Fruit fly (Drosophila melanogaster) whole organism, embryonic: Measurements from ENCODE around the gene CG10570.

Experiments used
- Bteb2 ChIP-seq: fragments of 200-800 bp; sonication (Bioruptor generic); optimal IDR thresholded peaks from 2 replicates; lab custom pipeline; 2016; ENCODE audit warnings: missing biosample characterization, missing genetic modification characterization
- CG10959 ChIP-seq: fragments of 200-800 bp; sonication (Bioruptor generic); IDR thresholded peaks from 2 replicates; pipeline ENCODE4 v1.3.6; 2022; ENCODE audit warnings: missing biosample characterization, missing genetic modification characterization
- CG13287 ChIP-seq: fragments of 200-800 bp; sonication (Bioruptor generic); IDR thresholded peaks from 2 replicates; pipeline ENCODE4 v1.3.6; 2022; ENCODE audit warnings: missing biosample characterization, missing genetic modification characterization; ENCODE audit not compliant: partially characterized antibody
- CG1529 ChIP-seq: fragments of 200-800 bp; sonication (Bioruptor generic); optimal IDR thresholded peaks from 3 replicates; lab custom pipeline; 2018; ENCODE audit warnings: missing biosample characterization, missing genetic modification characterization
- CG15601 ChIP-seq: fragments of 200-800 bp; sonication (Bioruptor generic); optimal IDR thresholded peaks from 3 replicates; lab custom pipeline; 2019; ENCODE audit warnings: missing biosample characterization, mild to moderate bottlenecking, missing genetic modification characterization, moderate library complexity
- CG16779 ChIP-seq: fragments of 200-800 bp; sonication (Bioruptor generic); IDR thresholded peaks from 2 replicates; pipeline ENCODE4 v1.3.6; 2022; ENCODE audit warnings: missing biosample characterization, missing genetic modification characterization
- CG16815 ChIP-seq: fragments of 200-800 bp; sonication (Bioruptor generic); optimal IDR thresholded peaks from 3 replicates; lab custom pipeline; 2017; ENCODE audit warnings: missing biosample characterization, mild to moderate bottlenecking, missing genetic modification characterization
- CG16863 ChIP-seq: fragments of 200-800 bp; sonication (Bioruptor generic); optimal IDR thresholded peaks from 3 replicates; lab custom pipeline; 2016; ENCODE audit warnings: missing biosample characterization, missing genetic modification characterization
- CG17385 ChIP-seq: fragments of 200-800 bp; sonication (Bioruptor generic); optimal IDR thresholded peaks from 3 replicates; lab custom pipeline; 2018; ENCODE audit warnings: missing biosample characterization, mild to moderate bottlenecking, missing genetic modification characterization
- CG30403 ChIP-seq: fragments of 200-800 bp; sonication (Bioruptor generic); optimal IDR thresholded peaks from 3 replicates; lab custom pipeline; 2016; ENCODE audit warnings: missing biosample characterization, missing genetic modification characterization
- CG3163 ChIP-seq: fragments of 200-800 bp; sonication (Bioruptor generic); optimal IDR thresholded peaks from 3 replicates; lab custom pipeline; 2016; ENCODE audit warnings: missing biosample characterization, missing genetic modification characterization
- CG3281 ChIP-seq: fragments of 200-800 bp; sonication (Bioruptor generic); optimal IDR thresholded peaks from 3 replicates; lab custom pipeline; 2017; ENCODE audit warnings: missing biosample characterization, mild to moderate bottlenecking, missing genetic modification characterization
- CG4282 ChIP-seq: fragments of 200-800 bp; sonication (Bioruptor generic); optimal IDR thresholded peaks from 2 replicates; lab custom pipeline; 2016; ENCODE audit warnings: missing biosample characterization, missing genetic modification characterization
- CG4854 ChIP-seq: fragments of 200-800 bp; sonication (Bioruptor generic); optimal IDR thresholded peaks from 2 replicates; lab custom pipeline; 2016; ENCODE audit warnings: missing biosample characterization, missing genetic modification characterization, inconsistent platforms
- CG9215 ChIP-seq: fragments of 200-800 bp; sonication (Bioruptor generic); IDR thresholded peaks from 2 replicates; pipeline ENCODE4 v1.3.6; 2022; ENCODE audit warnings: missing biosample characterization, missing genetic modification characterization
- CG9609 ChIP-seq: fragments of 200-800 bp; sonication (Bioruptor generic); optimal IDR thresholded peaks from 3 replicates; lab custom pipeline; 2016; ENCODE audit warnings: missing biosample characterization, missing genetic modification characterization
- CG9817 ChIP-seq: fragments of 200-800 bp; sonication (Bioruptor generic); optimal IDR thresholded peaks from 2 replicates; lab custom pipeline; 2018; ENCODE audit warnings: missing biosample characterization, mild to moderate bottlenecking, missing genetic modification characterization, moderate library complexity
- CTCF ChIP-seq: fragments of 200-800 bp; sonication (Bioruptor generic); optimal IDR thresholded peaks from 2 replicates; lab custom pipeline; 2017; ENCODE audit warnings: missing biosample characterization, mild to moderate bottlenecking, missing genetic modification characterization, moderate library complexity
- CoRest ChIP-seq: fragments of 200-800 bp; sonication (Bioruptor generic); optimal IDR thresholded peaks from 3 replicates; lab custom pipeline; 2018; ENCODE audit warnings: missing biosample characterization, mild to moderate bottlenecking, missing genetic modification characterization, moderate library complexity
- Dfd ChIP-seq, 2 experiments: fragments of >200 bp; optimal IDR thresholded peaks; 2 replicates each; lab custom pipeline; 2017; ENCODE audit warnings: missing biosample characterization in 2 of 2, missing genetic modification characterization in 2 of 2
- Eip74EF ChIP-seq, 2 experiments: fragments of 200-800 bp in 1 of 2; fragments of >200 bp in 1 of 2; sonication (Bioruptor generic) in 1 of 2; optimal IDR thresholded peaks; 2 replicates each; lab custom pipeline; 2017 to 2019; ENCODE audit warnings: missing biosample characterization in 2 of 2, missing genetic modification characterization in 2 of 2, mild to moderate bottlenecking in 1 of 2, moderate library complexity in 1 of 2
- HLH4C ChIP-seq: fragments of 200-800 bp; sonication (Bioruptor generic); IDR thresholded peaks from 3 replicates; pipeline ENCODE4 v1.3.6; 2022; ENCODE audit warnings: missing biosample characterization, missing genetic modification characterization; ENCODE audit not compliant: partially characterized antibody
- Hmr ChIP-seq: fragments of 200-800 bp; sonication (Bioruptor generic); optimal IDR thresholded peaks from 3 replicates; lab custom pipeline; 2017; ENCODE audit warnings: mild to moderate bottlenecking, missing biosample characterization, missing genetic modification reagents, missing genetic modification characterization
- Lpt ChIP-seq: fragments of >200 bp; optimal IDR thresholded peaks from 2 replicates; lab custom pipeline; 2018; ENCODE audit warnings: missing biosample characterization, missing genetic modification characterization
- Mrtf ChIP-seq: fragments of 200-800 bp; sonication (Bioruptor generic); IDR thresholded peaks from 3 replicates; pipeline ENCODE4 v1.3.6; 2022; ENCODE audit warnings: missing biosample characterization, missing genetic modification characterization
- Opbp ChIP-seq: fragments of 200-800 bp; sonication (Bioruptor generic); IDR thresholded peaks from 3 replicates; pipeline ENCODE4 v1.3.6; 2022; ENCODE audit warnings: missing biosample characterization, missing genetic modification characterization; ENCODE audit not compliant: partially characterized antibody
- Ravus ChIP-seq: fragments of 200-800 bp; sonication (Bioruptor generic); IDR thresholded peaks from 2 replicates; pipeline ENCODE4 v1.3.6; 2022; ENCODE audit warnings: missing biosample characterization, missing genetic modification characterization
- Six4 ChIP-seq: fragments of 200-800 bp; sonication (Bioruptor generic); optimal IDR thresholded peaks from 2 replicates; lab custom pipeline; 2016; ENCODE audit warnings: missing biosample characterization, missing genetic modification characterization
- Spps ChIP-seq: fragments of 200-800 bp; sonication (Bioruptor generic); optimal IDR thresholded peaks from 2 replicates; lab custom pipeline; 2018; ENCODE audit warnings: missing biosample characterization, mild to moderate bottlenecking, missing genetic modification characterization
- ac ChIP-seq: fragments of 200-800 bp; sonication (Bioruptor generic); optimal IDR thresholded peaks from 3 replicates; lab custom pipeline; 2017; ENCODE audit warnings: missing biosample characterization, mild to moderate bottlenecking, missing genetic modification characterization
- ara ChIP-seq: fragments of 200-800 bp; sonication (Bioruptor generic); IDR thresholded peaks from 2 replicates; pipeline ENCODE4 v1.3.6; 2022; ENCODE audit warnings: missing biosample characterization, missing genetic modification characterization
- bab2 ChIP-seq: fragments of 200-800 bp; sonication (Bioruptor generic); optimal IDR thresholded peaks from 2 replicates; lab custom pipeline; 2016; ENCODE audit warnings: missing biosample characterization, missing genetic modification characterization
- bowl ChIP-seq: fragments of 200-800 bp; sonication (Bioruptor generic); IDR thresholded peaks from 2 replicates; pipeline ENCODE4 v1.3.6; 2022; ENCODE audit warnings: missing biosample characterization, missing genetic modification characterization
- btn ChIP-seq: fragments of 200-800 bp; sonication (Bioruptor generic); optimal IDR thresholded peaks from 2 replicates; lab custom pipeline; 2016; ENCODE audit warnings: missing biosample characterization, missing genetic modification characterization
- chif ChIP-seq, 2 experiments: fragments of 200-800 bp; sonication (Bioruptor generic); optimal IDR thresholded peaks; 3 replicates each; lab custom pipeline; 2016; ENCODE audit warnings: missing biosample characterization in 2 of 2, missing genetic modification characterization in 2 of 2
- chm ChIP-seq: fragments of 200-800 bp; sonication (Bioruptor generic); IDR thresholded peaks from 2 replicates; pipeline ENCODE4 v1.3.6; 2022; ENCODE audit warnings: missing biosample characterization, missing genetic modification characterization
- ci ChIP-seq: fragments of 200-800 bp; sonication (Bioruptor generic); IDR thresholded peaks from 3 replicates; pipeline ENCODE4 v1.3.6; 2022; ENCODE audit warnings: missing biosample characterization, missing genetic modification characterization
- ems ChIP-seq: fragments of 200-800 bp; sonication (Bioruptor generic); optimal IDR thresholded peaks from 3 replicates; lab custom pipeline; 2016; ENCODE audit warnings: missing biosample characterization, missing genetic modification characterization
- eve ChIP-seq, 2 experiments: fragments of >200 bp; optimal IDR thresholded peaks; 2 replicates each; lab custom pipeline; 2017; ENCODE audit warnings: missing biosample characterization in 2 of 2, missing genetic modification characterization in 2 of 2
- fd64A ChIP-seq: fragments of 200-800 bp; sonication (Bioruptor generic); optimal IDR thresholded peaks from 3 replicates; lab custom pipeline; 2018; ENCODE audit warnings: missing biosample characterization, mild to moderate bottlenecking, missing genetic modification characterization
- gcm ChIP-seq: fragments of 200-800 bp; sonication (Bioruptor generic); optimal IDR thresholded peaks from 2 replicates; lab custom pipeline; 2019; ENCODE audit warnings: missing biosample characterization, mild to moderate bottlenecking, missing genetic modification characterization, moderate library complexity
- gfzf ChIP-seq: fragments of 200-800 bp; sonication (Bioruptor generic); optimal IDR thresholded peaks from 2 replicates; lab custom pipeline; 2016; ENCODE audit warnings: missing biosample characterization, mild to moderate bottlenecking, missing genetic modification characterization, moderate library complexity
- ind ChIP-seq: fragments of 200-800 bp; sonication (Bioruptor generic); optimal IDR thresholded peaks from 3 replicates; lab custom pipeline; 2016; ENCODE audit warnings: missing biosample characterization, missing genetic modification characterization
- lab ChIP-seq: fragments of 200-800 bp; sonication (Bioruptor generic); optimal IDR thresholded peaks from 3 replicates; lab custom pipeline; 2017; ENCODE audit warnings: missing biosample characterization, missing genetic modification characterization, mild to moderate bottlenecking, moderate library complexity, missing genetic modification reagents
- nom ChIP-seq: fragments of 200-800 bp; sonication (Bioruptor generic); optimal IDR thresholded peaks from 2 replicates; lab custom pipeline; 2017; ENCODE audit warnings: missing biosample characterization, missing genetic modification characterization, mild to moderate bottlenecking, moderate library complexity, missing genetic modification reagents
- org-1 ChIP-seq: fragments of 200-800 bp; sonication (Bioruptor generic); optimal IDR thresholded peaks from 2 replicates; lab custom pipeline; 2017; ENCODE audit warnings: missing biosample characterization, missing genetic modification characterization
- otp ChIP-seq: fragments of 200-800 bp; sonication (Bioruptor generic); IDR thresholded peaks from 3 replicates; pipeline ENCODE4, ENCODE4 v1.3.6; 2022; ENCODE audit warnings: missing biosample characterization, missing genetic modification characterization
- sima ChIP-seq: fragments of 200-800 bp; sonication (Bioruptor generic); optimal IDR thresholded peaks from 2 replicates; lab custom pipeline; 2016; ENCODE audit warnings: missing biosample characterization, missing genetic modification characterization
- sqz ChIP-seq: fragments of 200-800 bp; sonication (Bioruptor generic); optimal IDR thresholded peaks from 3 replicates; lab custom pipeline; 2018; ENCODE audit warnings: missing biosample characterization, mild to moderate bottlenecking, missing genetic modification characterization
- tx ChIP-seq: fragments of 200-800 bp; sonication (Bioruptor generic); optimal IDR thresholded peaks from 2 replicates; lab custom pipeline; 2016; ENCODE audit warnings: missing biosample characterization, missing genetic modification characterization
- zen ChIP-seq: fragments of 200-800 bp; sonication (Bioruptor generic); optimal IDR thresholded peaks from 3 replicates; lab custom pipeline; 2018; ENCODE audit warnings: missing biosample characterization, mild to moderate bottlenecking, missing genetic modification characterization, moderate library complexity

Gene CG10570

dm6 chr2L:18822805-18823204 lies 11.8 kb upstream of the CG10570 start (continued):
- TF ChIP-seq CoRest (tag; lab: Kevin White, UChicago) = peak; percentile 18
- peak; percentile 60 for TF ChIP-seq bab2 (GFP tag; lab: Kevin White, UChicago)
- no peak for TF ChIP-seq org-1
- TF ChIP-seq CG9817 = peak; percentile 9
- no peak for TF ChIP-seq CTCF (GFP tag; lab: Kevin White, UChicago)
- TF ChIP-seq Hmr (GFP tag; lab: Kevin White, UChicago) = no peak
- peak; percentile 78 for TF ChIP-seq CG15601 (tag; lab: Kevin White, UChicago)
- TF ChIP-seq bowl (GFP tag; lab: Robert Waterston, UW) = no peak
- TF ChIP-seq sqz (GFP tag; lab: Kevin White, UChicago) = peak; percentile 49
- TF ChIP-seq Six4 (GFP tag; lab: Kevin White, UChicago) = peak; percentile 4
- peak in 1 of 2 experiments; percentile 27 for TF ChIP-seq Eip74EF (GFP tag; optimal IDR thresholded peaks at IDR 0.05; lab: Kevin White, UChicago)
- no peak for TF ChIP-seq gfzf
- TF ChIP-seq CG16779 = no peak
- no peak for TF ChIP-seq sima (GFP tag; lab: Kevin White, UChicago)
- no peak for TF ChIP-seq CG9609 (GFP tag; lab: Kevin White, UChicago)
- peak; percentile 41; the same call in 1 of the 2 replicates for TF ChIP-seq CG10959
- no peak for TF ChIP-seq Dfd (GFP tag; optimal IDR thresholded peaks at IDR 0.05; lab: Kevin White, UChicago)
- no peak for TF ChIP-seq Bteb2 (GFP tag; lab: Kevin White, UChicago)
- TF ChIP-seq CG9215 (GFP tag; lab: Robert Waterston, UW) = no peak
- peak; percentile 67; the same call in 1 of the 3 replicates for TF ChIP-seq ci (GFP tag; lab: Robert Waterston, UW)
- TF ChIP-seq eve (GFP tag; optimal IDR thresholded peaks at IDR 0.05; lab: Kevin White, UChicago) = no peak
- TF ChIP-seq CG30403 (GFP tag; lab: Kevin White, UChicago) = no peak
- peak; percentile 66 for TF ChIP-seq CG1529 (GFP tag; lab: Kevin White, UChicago)
- no peak for TF ChIP-seq HLH4C (GFP tag; lab: Robert Waterston, UW)
- no peak for TF ChIP-seq ems (GFP tag; lab: Kevin White, UChicago)
- peak; percentile 72 for TF ChIP-seq lab (GFP tag; lab: Kevin White, UChicago)
- no peak for TF ChIP-seq CG3163 (GFP tag; lab: Kevin White, UChicago)
- TF ChIP-seq fd64A (GFP tag; lab: Kevin White, UChicago) = peak; percentile 78
- TF ChIP-seq Mrtf (GFP tag; lab: Robert Waterston, UW) = peak; percentile 60; the same call in 1 of the 3 replicates
- 0 out of 3 replicates have a peak, but pooled peaks have one; percentile 49 for TF ChIP-seq otp (GFP tag; lab: Robert Waterston, UW)
- TF ChIP-seq CG16815 (GFP tag; lab: Kevin White, UChicago) = no peak
- peak in 1 of 2 experiments; percentile 40 for TF ChIP-seq chif (GFP tag; optimal IDR thresholded peaks at IDR 0.05; lab: Kevin White, UChicago)
- TF ChIP-seq CG4854 = no peak
- no peak for TF ChIP-seq btn
- TF ChIP-seq CG4282 = no peak
- no peak for TF ChIP-seq CG13287
- no peak for TF ChIP-seq zen (tag; lab: Kevin White, UChicago)
- no peak for TF ChIP-seq nom (GFP tag; lab: Kevin White, UChicago)
- no peak for TF ChIP-seq Ravus
- TF ChIP-seq Opbp (GFP tag; lab: Robert Waterston, UW) = no peak
- TF ChIP-seq ac (GFP tag; lab: Kevin White, UChicago) = no peak
- no peak for TF ChIP-seq ind (GFP tag; lab: Kevin White, UChicago)
- TF ChIP-seq ara (GFP tag; lab: Robert Waterston, UW) = peak; percentile 80
- TF ChIP-seq CG3281 (GFP tag; lab: Kevin White, UChicago) = peak; percentile 8
- peak; percentile 16 for TF ChIP-seq gcm
- no peak for TF ChIP-seq tx (GFP tag; lab: Kevin White, UChicago)
- peak; percentile 3 for TF ChIP-seq Spps (tag; lab: Kevin White, UChicago)
- TF ChIP-seq Lpt (GFP tag; lab: Kevin White, UChicago) = no peak
- peak; percentile 42; the same call in 1 of the 2 replicates for TF ChIP-seq chm
- TF ChIP-seq CG17385 (GFP tag; lab: Kevin White, UChicago) = peak; percentile 22
- TF ChIP-seq CG16863 = peak; percentile 6
